Worm (Caenorhabditis elegans): ENCODE measurements around the gene C16C8.12.

C16C8.12 gene

ce11 chrII:3440641-3440926 is 11.9 kb upstream of the C16C8.12 start, which contains the start of gene C16C8.17:
Gene C16C8.17 (plus strand): TSS chrII:3440827.
- TF ChIP-seq nhr-19 (GFP tag; conservative IDR thresholded peaks at IDR 0.05) (no peak), mab-9 (GFP tag; IDR thresholded peaks at IDR 0.05) (no peak), unc-30 (tag; optimal IDR thresholded peaks at IDR 0.05) (no peak), pax-3 (tag; optimal IDR thresholded peaks at IDR 0.05) (no peak), isw-1 (GFP tag; IDR thresholded peaks at IDR 0.05) (no peak), nhr-47 (tag; optimal IDR thresholded peaks at IDR 0.05) (no peak)

DNA sequence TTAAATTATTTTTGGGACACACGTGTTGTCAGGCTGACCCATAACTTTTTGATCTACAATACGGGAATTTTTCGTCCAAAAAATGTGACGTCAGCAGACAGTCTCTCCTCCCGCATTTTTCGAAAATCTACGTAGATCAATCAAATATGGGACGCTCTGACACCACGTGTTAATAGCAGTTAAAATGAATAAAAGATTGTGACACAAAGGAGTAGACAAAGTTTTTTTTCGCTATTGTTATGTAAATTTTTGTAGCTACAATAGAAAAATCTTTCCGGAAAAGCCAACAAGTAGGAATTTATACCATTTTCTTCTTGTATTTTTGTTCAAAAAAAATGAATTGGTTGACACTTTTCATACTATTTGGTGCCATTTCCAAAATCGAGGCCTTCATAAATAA is 11.1 kb upstream of the C16C8.12 start, which contains the start of gene C16C8.27:
Gene C16C8.27, plus strand, starts transcription at position 301 of the 400 bp plus-strand sequence.
- TF ChIP-seq ama-1 (optimal IDR thresholded peaks at IDR 0.05) (no peak), unc-130 (tag; optimal IDR thresholded peaks at IDR 0.05) (no peak), nhr-20 (tag; optimal IDR thresholded peaks at IDR 0.05) (no peak), egl-27 (tag; optimal IDR thresholded peaks at IDR 0.05) (no peak), mdl-1 (tag; optimal IDR thresholded peaks at IDR 0.05) (no peak), nhr-11 (tag; optimal IDR thresholded peaks at IDR 0.05) (no peak), nhr-47 (tag; optimal IDR thresholded peaks at IDR 0.05) (no peak), fkh-8 (tag; optimal IDR thresholded peaks at IDR 0.05) (no peak), lin-14 (GFP tag; optimal IDR thresholded peaks at IDR 0.05) (no peak), jun-1 (tag; optimal IDR thresholded peaks at IDR 0.05) (no peak), irx-1 (tag; optimal IDR thresholded peaks at IDR 0.05) (no peak), grh-1 (GFP tag; IDR thresholded peaks at IDR 0.05) (no peak), fkh-4 (tag; optimal IDR thresholded peaks at IDR 0.05; ENCODE audit: borderline replicate concordance) (no peak), sptf-1 (tag; optimal IDR thresholded peaks at IDR 0.05) (no peak), isw-1 (GFP tag; IDR thresholded peaks at IDR 0.05) (no peak), mep-1 (tag; optimal IDR thresholded peaks at IDR 0.05) (no peak), ztf-4 (tag; optimal IDR thresholded peaks at IDR 0.05) (no peak)

- no peak for TF ChIP-seq fkh-10 (GFP tag; optimal IDR thresholded peaks at IDR 0.05)
- no peak for TF ChIP-seq skn-1 (tag; optimal IDR thresholded peaks at IDR 0.05)
- no peak for TF ChIP-seq hpl-2 (GFP tag; optimal IDR thresholded peaks at IDR 0.05)
- no peak for TF ChIP-seq egl-13 (tag; optimal IDR thresholded peaks at IDR 0.05)
- TF ChIP-seq snpc-4 (tag; optimal IDR thresholded peaks at IDR 0.05): no peak
- TF ChIP-seq irx-1 (tag; optimal IDR thresholded peaks at IDR 0.05): no peak
- TF ChIP-seq hlh-17 (GFP tag; optimal IDR thresholded peaks at IDR 0.05; ENCODE audit: borderline replicate concordance): no peak
- TF ChIP-seq nhr-76 (tag; optimal IDR thresholded peaks at IDR 0.05): no peak
- no peak for TF ChIP-seq ets-5 (GFP tag; IDR thresholded peaks at IDR 0.05)
- no peak for TF ChIP-seq fos-1 (tag; optimal IDR thresholded peaks at IDR 0.05)
- TF ChIP-seq lir-3 (tag; optimal IDR thresholded peaks at IDR 0.05; ENCODE audit: poor library complexity): no peak
- TF ChIP-seq C16A3.4 (tag; optimal IDR thresholded peaks at IDR 0.05): no peak
- TF ChIP-seq lin-14 (GFP tag; optimal IDR thresholded peaks at IDR 0.05): no peak
- TF ChIP-seq dsc-1 (tag; optimal IDR thresholded peaks at IDR 0.05): no peak
- TF ChIP-seq nhr-85 (tag): no peak
Measured at ce11 chrII:3443154-3443553, 9.4 kb upstream of the C16C8.12 start, which contains the start of gene C16C8.22. Gene C16C8.22 (minus strand): TSS chrII:3443254.

DNA sequence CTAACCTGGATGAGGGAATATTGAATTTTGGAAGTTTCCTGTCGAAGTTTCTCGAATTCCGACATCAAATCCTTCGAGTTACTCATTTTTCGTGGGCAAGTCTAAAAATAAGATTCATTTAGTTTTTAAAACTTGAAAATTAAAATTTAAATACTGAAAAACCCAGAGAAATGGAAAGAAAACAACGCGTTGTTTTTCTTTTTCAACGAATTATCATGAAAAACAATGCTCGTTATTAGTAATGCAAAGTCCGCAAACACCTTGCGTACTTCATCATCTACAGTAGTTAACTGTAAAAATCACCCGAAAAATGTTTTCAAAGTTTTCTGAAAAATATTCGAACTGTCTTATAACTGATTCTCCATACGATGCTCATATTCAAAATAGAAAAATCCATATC is 8.2 kb upstream of the C16C8.12 start, which contains the start of gene C16C8.4:
Gene C16C8.4, minus strand, starts transcription at position 101 of the 400 bp plus-strand sequence.
- TF ChIP-seq C34B4.2 (tag; optimal IDR thresholded peaks at IDR 0.05): no peak
- TF ChIP-seq nhr-19 (GFP tag; conservative IDR thresholded peaks at IDR 0.05): no peak
- TF ChIP-seq mef-2 (tag; optimal IDR thresholded peaks at IDR 0.05): no peak
- no peak for TF ChIP-seq nhr-28 (tag; optimal IDR thresholded peaks at IDR 0.05)
- no peak for TF ChIP-seq snu-23 (GFP tag; optimal IDR thresholded peaks at IDR 0.05)
- no peak for TF ChIP-seq zag-1 (tag; optimal IDR thresholded peaks at IDR 0.05)
- TF ChIP-seq ceh-8 (GFP tag; optimal IDR thresholded peaks at IDR 0.05): no peak
- no peak for TF ChIP-seq zip-4 (GFP tag; optimal IDR thresholded peaks at IDR 0.05)
- no peak for TF ChIP-seq nhr-12 (tag; optimal IDR thresholded peaks at IDR 0.05)
- TF ChIP-seq C04F5.9 (tag; optimal IDR thresholded peaks at IDR 0.05): no peak
- TF ChIP-seq elt-2 (tag; optimal IDR thresholded peaks at IDR 0.05): no peak
